Fruit fly (Drosophila melanogaster) S2 (cell line): Measurements from ENCODE around the gene Adgf-D.

ENCODE experiments used
- CG8478 ChIP-seq: fragments of >200 bp; optimal IDR thresholded peaks from 2 replicates; lab custom pipeline; 2018
- CTCF ChIP-seq, 2 experiments: fragments of >200 bp; optimal IDR thresholded peaks; 2 replicates each; lab custom pipeline; 2018

- TF ChIP-seq CG8478 (lab: Kevin White, UChicago), result no peak
- no peak for TF ChIP-seq CTCF (optimal IDR thresholded peaks at IDR 0.05; lab: Kevin White, UChicago)
These were observed 10.7 kb upstream of the Adgf-D start for dm6 chr3R:13715674-13716454.
